Worm (Caenorhabditis elegans) whole organism, L3 larva: Measurements from ENCODE around the gene ptp-4A2.

Experiments
- R02D3.7 ChIP-seq: fragments of 150-350 bp; optimal IDR thresholded peaks from 2 replicates; lab custom pipeline; 2014; ENCODE audit warnings: missing biosample characterization, missing genetic modification characterization
- aly-2 ChIP-seq: fragments of 150-350 bp; optimal IDR thresholded peaks from 2 replicates; lab custom pipeline; 2014; ENCODE audit warnings: missing biosample characterization, missing genetic modification characterization
- ceh-16 ChIP-seq: sonication (generic microtip); optimal IDR thresholded peaks from 2 replicates; lab custom pipeline; 2017; ENCODE audit warnings: missing biosample characterization, missing genetic modification characterization
- ceh-28 ChIP-seq: fragments of 150-350 bp; optimal IDR thresholded peaks from 2 replicates; lab custom pipeline; 2014; ENCODE audit warnings: missing biosample characterization, missing genetic modification reagents, missing genetic modification characterization
- ceh-82 ChIP-seq: fragments of 150-350 bp; optimal IDR thresholded peaks from 2 replicates; lab custom pipeline; 2014; ENCODE audit warnings: missing biosample characterization, missing genetic modification characterization
- egl-27 ChIP-seq: sonication (generic microtip); optimal IDR thresholded peaks from 4 replicates; lab custom pipeline; 2017; ENCODE audit warnings: missing biosample characterization, missing genetic modification reagents, missing genetic modification characterization
- elt-1 ChIP-seq: fragments of 150-350 bp; optimal IDR thresholded peaks from 2 replicates; lab custom pipeline; 2014; ENCODE audit warnings: missing biosample characterization, missing genetic modification characterization
- elt-2 ChIP-seq: sonication (generic microtip); optimal IDR thresholded peaks from 2 replicates; lab custom pipeline; 2016; ENCODE audit warnings: missing genetic modification reagents, mild to moderate bottlenecking, missing genetic modification characterization, missing compliant biosample characterization
- elt-3 ChIP-seq, 3 experiments: fragments of 150-350 bp in 1 of 3; sonication (generic microtip) in 2 of 3; optimal IDR thresholded peaks; 2 replicates in 2 of 3; 4 replicates in 1 of 3; lab custom pipeline; 2014 to 2017; ENCODE audit warnings: missing biosample characterization in 3 of 3, missing genetic modification characterization in 3 of 3
- fkh-10 ChIP-seq: sonication (generic microtip); optimal IDR thresholded peaks from 2 replicates; lab custom pipeline; 2017; ENCODE audit warnings: missing biosample characterization, missing genetic modification reagents, missing genetic modification characterization
- fos-1 ChIP-seq: fragments of 150-350 bp; optimal IDR thresholded peaks from 2 replicates; lab custom pipeline; 2014; ENCODE audit warnings: missing biosample characterization, missing genetic modification characterization
- hmg-11 ChIP-seq: sonication (generic microtip); optimal IDR thresholded peaks from 2 replicates; lab custom pipeline; 2016; ENCODE audit warnings: missing genetic modification characterization, missing compliant biosample characterization
- jun-1 ChIP-seq: fragments of 150-350 bp; optimal IDR thresholded peaks from 2 replicates; lab custom pipeline; 2014; ENCODE audit warnings: missing biosample characterization, missing genetic modification reagents, missing genetic modification characterization
- lin-15B ChIP-seq: fragments of 150-350 bp; optimal IDR thresholded peaks from 2 replicates; lab custom pipeline; 2014; ENCODE audit warnings: missing biosample characterization, missing genetic modification characterization
- lin-39 ChIP-seq: fragments of 150-350 bp; optimal IDR thresholded peaks from 2 replicates; lab custom pipeline; 2018; ENCODE audit warnings: missing biosample characterization, missing genetic modification reagents, missing genetic modification characterization
- mdl-1 ChIP-seq: fragments of 150-350 bp; optimal IDR thresholded peaks from 2 replicates; lab custom pipeline; 2014; ENCODE audit warnings: missing biosample characterization, missing genetic modification characterization
- mml-1 ChIP-seq: fragments of 150-350 bp; sonication (generic microtip); optimal IDR thresholded peaks from 3 replicates; lab custom pipeline; 2014; ENCODE audit warnings: missing biosample characterization, missing genetic modification characterization
- nfya-1 ChIP-seq: sonication (generic microtip); optimal IDR thresholded peaks from 2 replicates; lab custom pipeline; 2017; ENCODE audit warnings: missing genetic modification characterization, mild to moderate bottlenecking, missing compliant biosample characterization, antibody characterized with exemption, moderate library complexity; ENCODE audit not compliant: insufficient read depth
- nhr-12 ChIP-seq: fragments of 150-350 bp; optimal IDR thresholded peaks from 2 replicates; lab custom pipeline; 2014; ENCODE audit warnings: missing biosample characterization, missing genetic modification characterization
- nhr-23 ChIP-seq: fragments of 150-350 bp; optimal IDR thresholded peaks from 2 replicates; lab custom pipeline; 2014; ENCODE audit warnings: missing biosample characterization, missing genetic modification reagents, missing genetic modification characterization
- nhr-237 ChIP-seq: fragments of 150-350 bp; optimal IDR thresholded peaks from 2 replicates; lab custom pipeline; 2014; ENCODE audit warnings: missing biosample characterization, missing genetic modification characterization
- nhr-25 ChIP-seq: sonication (generic microtip); optimal IDR thresholded peaks from 2 replicates; lab custom pipeline; 2017; ENCODE audit warnings: missing biosample characterization, missing genetic modification characterization
- nhr-43 ChIP-seq: sonication (generic microtip); optimal IDR thresholded peaks from 2 replicates; lab custom pipeline; 2016; ENCODE audit warnings: mild to moderate bottlenecking, missing genetic modification characterization, missing compliant biosample characterization; ENCODE audit not compliant: poor library complexity, severe bottlenecking
- nhr-67 ChIP-seq: fragments of 150-350 bp; optimal IDR thresholded peaks from 2 replicates; lab custom pipeline; 2014; ENCODE audit warnings: missing biosample characterization, missing genetic modification characterization
- nhr-76 ChIP-seq: fragments of 150-350 bp; sonication (generic microtip); optimal IDR thresholded peaks from 5 replicates; lab custom pipeline; 2014; ENCODE audit warnings: missing biosample characterization, missing genetic modification characterization
- pha-4 ChIP-seq: fragments of 150-350 bp; optimal IDR thresholded peaks from 2 replicates; lab custom pipeline; 2014; ENCODE audit warnings: missing biosample characterization, missing genetic modification reagents, missing genetic modification characterization
- pqm-1 ChIP-seq: fragments of 150-350 bp; optimal IDR thresholded peaks from 2 replicates; lab custom pipeline; 2017; ENCODE audit warnings: missing biosample characterization, missing genetic modification characterization, inconsistent platforms
- sea-2 ChIP-seq: fragments of 150-350 bp; sonication (generic microtip); optimal IDR thresholded peaks from 4 replicates; lab custom pipeline; 2014; ENCODE audit warnings: missing biosample characterization, missing genetic modification reagents, missing genetic modification characterization
- unc-39 ChIP-seq: sonication (generic microtip); optimal IDR thresholded peaks from 4 replicates; lab custom pipeline; 2017; ENCODE audit warnings: missing biosample characterization, missing genetic modification characterization
- unc-62 ChIP-seq: fragments of 150-350 bp; sonication (generic microtip); optimal IDR thresholded peaks from 4 replicates; lab custom pipeline; 2014; ENCODE audit warnings: missing biosample characterization, missing genetic modification reagents, missing genetic modification characterization
- ztf-11 ChIP-seq: fragments of 150-350 bp; optimal IDR thresholded peaks from 2 replicates; lab custom pipeline; 2014; ENCODE audit warnings: missing biosample characterization, missing genetic modification characterization
- ztf-4 ChIP-seq: fragments of 150-350 bp; optimal IDR thresholded peaks from 2 replicates; lab custom pipeline; 2014; ENCODE audit warnings: missing biosample characterization, missing genetic modification characterization

ptp-4A2 gene

DNA sequence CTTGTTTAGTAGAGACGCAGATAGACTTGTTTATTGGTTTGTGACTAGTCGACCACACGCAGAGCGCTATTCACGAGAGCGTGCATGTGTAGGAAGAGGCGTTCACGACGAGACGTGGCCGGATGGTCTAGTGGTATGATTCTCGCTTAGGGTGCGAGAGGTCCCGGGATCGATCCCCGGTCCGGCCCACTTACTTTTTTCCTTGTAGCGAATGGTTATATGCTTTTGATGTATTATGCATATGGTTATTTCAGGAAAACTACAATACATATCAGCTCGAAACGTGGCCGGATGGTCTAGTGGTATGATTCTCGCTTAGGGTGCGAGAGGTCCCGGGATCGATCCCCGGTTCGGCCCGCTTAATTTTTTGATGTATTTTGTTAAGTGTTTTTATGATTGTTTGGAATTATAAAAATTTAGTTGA lies 26.9 kb upstream of the ptp-4A2 start (continued):
- TF ChIP-seq ceh-82 (tag; lab: Kevin White, UChicago) (peak; percentile 14), ztf-11 (tag; lab: Kevin White, UChicago) (no peak), R02D3.7 (tag; lab: Kevin White, UChicago) (no peak)

DNA sequence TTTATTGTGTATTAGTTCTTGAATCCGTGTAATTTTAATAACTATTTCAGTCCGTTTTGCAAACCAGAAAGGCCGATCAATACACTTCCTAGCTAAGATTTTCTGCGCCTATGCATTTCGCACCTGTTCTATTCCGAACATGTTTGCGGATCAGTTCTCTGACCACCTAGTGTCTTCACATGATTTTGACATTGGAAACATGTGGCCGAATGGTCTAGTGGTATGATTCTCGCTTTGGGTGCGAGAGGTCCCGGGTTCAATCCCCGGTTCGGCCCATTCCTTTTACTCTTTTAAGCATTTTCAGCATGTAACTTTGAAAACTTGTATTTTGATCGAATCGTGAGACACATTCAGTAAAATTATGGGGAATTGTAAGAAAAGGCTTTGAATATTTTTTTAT lies 26.2 kb upstream of the ptp-4A2 start:
- TF ChIP-seq lin-39 (tag; lab: Kevin White, UChicago) (peak; percentile 55), jun-1 (no peak), nhr-25 (peak; percentile 41), pha-4 (peak; percentile 38), nhr-43 (tag; lab: Kevin White, UChicago) (peak; percentile 47), nhr-23 (tag; lab: Kevin White, UChicago) (no peak), nfya-1 (peak; percentile 17), pqm-1 (tag; lab: Kevin White, UChicago) (peak; percentile 9)

DNA sequence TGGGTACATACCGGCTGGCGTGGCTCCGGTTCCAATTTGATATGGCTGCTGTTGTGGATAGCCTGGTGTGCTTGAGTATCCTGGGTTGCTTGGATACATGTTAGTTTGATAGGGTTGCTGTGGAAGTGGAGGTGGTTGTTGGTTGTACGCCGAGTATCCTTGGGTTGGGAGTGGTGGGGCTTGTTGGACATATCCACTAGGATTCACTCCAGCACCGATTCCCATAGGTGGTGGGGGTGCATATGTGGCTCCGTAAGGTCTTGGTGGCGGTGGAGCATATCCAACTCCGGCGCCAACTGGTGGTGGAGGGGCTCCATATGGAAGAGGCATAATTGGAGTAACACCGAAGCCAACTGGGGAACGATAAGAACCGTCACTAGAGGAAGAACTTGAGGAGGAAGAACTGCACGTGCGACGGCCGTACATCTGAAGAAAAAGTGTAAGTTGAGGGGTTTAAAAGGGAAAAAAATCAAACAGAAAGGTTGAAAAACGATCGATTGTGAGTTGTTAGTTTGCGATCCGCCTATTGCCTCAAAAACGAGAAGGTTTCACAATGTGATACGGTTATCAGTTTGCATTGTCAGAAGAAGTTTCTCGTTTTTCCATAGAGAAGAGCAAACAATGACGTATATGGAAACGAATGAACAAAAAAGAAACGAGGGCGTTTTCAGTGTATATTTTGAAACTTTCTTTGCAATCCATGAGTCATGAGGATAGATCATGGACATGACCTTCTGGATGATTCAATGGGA lies 25.3 kb upstream of the ptp-4A2 start, which contains the start of gene C16B8.3:
C16B8.3 (minus strand) TSS at position 426 of the 752 bp plus-strand sequence.
- TF ChIP-seq ztf-4 (tag; lab: Kevin White, UChicago) (no peak), ceh-16 (tag; lab: Kevin White, UChicago) (no peak), ceh-82 (tag; lab: Kevin White, UChicago) (no peak), R02D3.7 (tag; lab: Kevin White, UChicago) (no peak), mml-1 (tag; lab: Kevin White, UChicago) (no peak), elt-1 (tag; lab: Kevin White, UChicago) (no peak), sea-2 (GFP tag; lab: Kevin White, UChicago) (no peak), lin-15B (tag; lab: Kevin White, UChicago) (no peak), unc-62 (GFP tag; lab: Kevin White, UChicago) (no peak), hmg-11 (no peak), pha-4 (peak; percentile 53), nhr-76 (tag; lab: Kevin White, UChicago) (no peak), mdl-1 (tag; lab: Kevin White, UChicago) (no peak), jun-1 (peak; percentile 60), aly-2 (tag; lab: Kevin White, UChicago) (no peak), lin-39 (tag; lab: Kevin White, UChicago) (no peak), nfya-1 (no peak), nhr-12 (tag; lab: Kevin White, UChicago) (no peak), ceh-28 (peak; percentile 5), nhr-237 (tag; lab: Kevin White, UChicago) (no peak), nhr-25 (no peak), nhr-67 (tag; lab: Kevin White, UChicago) (no peak), egl-27 (no peak), elt-2 (tag; lab: Kevin White, UChicago) (peak; percentile 87), fos-1 (no peak), pqm-1 (tag; lab: Kevin White, UChicago) (peak; percentile 80), unc-39 (tag; lab: Kevin White, UChicago) (no peak)

DNA sequence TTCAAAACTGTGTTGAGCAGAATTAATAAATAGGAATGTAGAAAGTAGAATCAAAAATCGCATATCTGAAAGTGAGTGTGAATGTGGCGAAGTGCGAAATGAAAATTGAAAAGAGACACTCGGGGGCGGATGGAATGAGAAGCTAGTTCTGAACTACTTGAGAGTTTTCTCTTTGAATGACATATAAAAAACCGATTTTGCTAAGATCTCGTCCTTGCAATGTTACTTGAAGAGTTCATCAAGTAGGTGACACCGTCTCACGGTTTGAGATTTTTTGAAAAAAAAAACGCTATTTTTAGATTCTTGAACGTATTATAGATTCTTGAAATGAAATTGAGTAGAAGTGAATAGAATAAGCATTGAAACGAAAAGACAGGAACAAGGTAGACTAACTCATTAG lies 23.2 kb upstream of the ptp-4A2 start, which contains the start of gene C16B8.2:
C16B8.2 (minus strand) TSS at position 101 of the 400 bp plus-strand sequence.
- no peak for TF ChIP-seq elt-3 (tag; optimal IDR thresholded peaks at IDR 0.05; lab: Kevin White, UChicago)
- no peak for TF ChIP-seq sea-2 (GFP tag; lab: Kevin White, UChicago)

DNA sequence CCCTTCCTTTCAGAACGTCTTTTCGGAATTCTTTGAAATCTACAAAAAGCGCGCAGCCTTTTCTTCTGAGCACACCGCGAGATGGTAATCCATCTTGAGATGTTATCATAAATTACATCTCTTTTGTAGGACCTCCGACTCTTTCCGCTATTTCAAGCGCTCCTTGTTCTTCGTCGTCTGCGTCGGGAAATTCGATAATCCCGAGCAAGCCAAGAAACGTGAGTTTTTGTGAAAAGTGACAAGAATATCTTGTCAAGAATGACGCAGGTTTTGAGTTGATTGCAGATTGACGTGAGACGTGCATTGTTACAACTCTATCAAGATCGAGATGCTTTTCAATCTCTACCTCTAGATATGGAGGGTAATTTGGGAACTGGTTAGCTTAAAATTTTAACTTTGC lies 17.2 kb upstream of the ptp-4A2 start:
- TF ChIP-seq fkh-10 (peak; percentile 71), sea-2 (GFP tag; lab: Kevin White, UChicago) (no peak)
